Fruit fly (Drosophila melanogaster): Measurements from ENCODE around the gene Hsc70-2.

Gene Hsc70-2

DNA sequence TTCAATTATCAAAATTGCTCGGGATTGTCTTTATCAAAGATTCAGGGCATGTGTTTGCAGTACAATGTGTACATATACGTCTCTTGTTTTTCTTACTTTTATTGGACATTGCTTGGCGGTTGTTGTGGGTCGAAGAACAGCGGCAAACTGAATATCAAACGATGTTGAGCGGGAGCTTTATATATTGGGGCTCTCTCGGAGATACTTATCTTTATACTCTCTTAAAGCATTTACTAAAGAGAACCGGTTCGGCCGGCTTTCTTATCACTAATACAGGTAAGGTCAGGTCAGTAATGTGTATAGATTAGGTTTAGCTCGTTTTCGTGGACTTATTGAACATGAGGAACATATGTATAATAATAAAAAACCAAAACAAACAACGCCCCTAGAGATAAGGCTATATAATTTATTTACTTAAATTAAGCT lies 6.8 kb downstream of the Hsc70-2 start, which contains the start of gene CG7966 (continued):
- TF ChIP-seq gem (tag; optimal IDR thresholded peaks at IDR 0.05) (no peak), dm (GFP tag; optimal IDR thresholded peaks at IDR 0.05) (no peak), Eip74EF (GFP tag; optimal IDR thresholded peaks at IDR 0.05) (peak in 1 of 2 experiments; percentile 47), otp (GFP tag; IDR thresholded peaks at IDR 0.05) (0 out of 3 replicates have a peak, but pooled peaks have one; percentile 41), CG12104 (GFP tag; optimal IDR thresholded peaks at IDR 0.05) (no peak), CG11456 (GFP tag; IDR thresholded peaks at IDR 0.05) (0 out of 3 replicates have a peak, but pooled peaks have one; percentile 30), tap (tag; optimal IDR thresholded peaks at IDR 0.05) (peak; percentile 33), CG5180 (GFP tag; optimal IDR thresholded peaks at IDR 0.05) (no peak), Hr78 (GFP tag; optimal IDR thresholded peaks at IDR 0.05) (peak in 1 of 2 experiments; percentile 99), CG6272 (GFP tag; IDR thresholded peaks at IDR 0.05) (no peak), ash1 (GFP tag; optimal IDR thresholded peaks at IDR 0.05) (no peak), CG8388 (GFP tag; optimal IDR thresholded peaks at IDR 0.05) (no peak), CG17568 (GFP tag; optimal IDR thresholded peaks at IDR 0.05) (no peak), fd3F (GFP tag; optimal IDR thresholded peaks at IDR 0.05) (no peak), fd102C (GFP tag; optimal IDR thresholded peaks at IDR 0.05) (no peak), insv (GFP tag; optimal IDR thresholded peaks at IDR 0.05) (no peak), twi (tag; optimal IDR thresholded peaks at IDR 0.05) (no peak), chif (GFP tag; optimal IDR thresholded peaks at IDR 0.05) (no peak), dimm (GFP tag; IDR thresholded peaks at IDR 0.05) (no peak), stwl (tag; optimal IDR thresholded peaks at IDR 0.05) (no peak), H2.0 (GFP tag; IDR thresholded peaks at IDR 0.05) (no peak), Fer2 (tag; optimal IDR thresholded peaks at IDR 0.05) (no peak), CG9609 (GFP tag; optimal IDR thresholded peaks at IDR 0.05) (no peak), BEAF-32 (GFP tag; optimal IDR thresholded peaks at IDR 0.05) (no peak), Drgx (GFP tag; IDR thresholded peaks at IDR 0.05) (no peak), HLH4C (GFP tag; IDR thresholded peaks at IDR 0.05; ENCODE audit: partially characterized antibody) (no peak), org-1 (GFP tag; optimal IDR thresholded peaks at IDR 0.05) (no peak), Dbx (GFP tag; IDR thresholded peaks at IDR 0.05) (0 out of 3 replicates have a peak, but pooled peaks have one; percentile 56), CG11247 (GFP tag; IDR thresholded peaks at IDR 0.05) (no peak), caup (GFP tag; optimal IDR thresholded peaks at IDR 0.05; ENCODE audit: severe bottlenecking) (peak; percentile 63), ftz-f1 (GFP tag; optimal IDR thresholded peaks at IDR 0.05) (peak; percentile 66), CG31365 (tag; optimal IDR thresholded peaks at IDR 0.05) (peak; percentile 27), esg (GFP tag; conservative IDR thresholded peaks at IDR 0.05) (no peak), row (GFP tag; IDR thresholded peaks at IDR 0.05) (no peak), CG3065 (GFP tag; optimal IDR thresholded peaks at IDR 0.05) (no peak), CG15073 (GFP tag; optimal IDR thresholded peaks at IDR 0.05) (no peak), sd (tag; optimal IDR thresholded peaks at IDR 0.05) (peak; percentile 20), knrl (GFP tag; IDR thresholded peaks at IDR 0.05; ENCODE audit: partially characterized antibody) (no peak), lola (GFP tag; optimal IDR thresholded peaks at IDR 0.05) (no peak), CG34422 (GFP tag; IDR thresholded peaks at IDR 0.05) (peak; percentile 47; the same call in 1 of the 3 replicates), cwo (GFP tag; optimal IDR thresholded peaks at IDR 0.05) (peak; percentile 33), CG2202 (tag; optimal IDR thresholded peaks at IDR 0.05) (no peak), cg (GFP tag; optimal IDR thresholded peaks at IDR 0.05) (peak; percentile 24), amos (GFP tag; IDR thresholded peaks at IDR 0.05; ENCODE audit: partially characterized antibody) (peak; percentile 26; the same call in 1 of the 2 replicates), hkb (optimal IDR thresholded peaks at IDR 0.05) (no peak), hkb (GFP tag; IDR thresholded peaks at IDR 0.05) (0 out of 2 replicates have a peak, but pooled peaks have one; percentile 49), tna (GFP tag; IDR thresholded peaks at IDR 0.05; ENCODE audit: partially characterized antibody) (peak; percentile 30; the same call in 1 of the 2 replicates), pum (GFP tag; optimal IDR thresholded peaks at IDR 0.05) (no peak), CG17612 (GFP tag; IDR thresholded peaks at IDR 0.05) (no peak)

Measured in whole organism, embryonic.